Fruit fly (Drosophila melanogaster) whole organism, embryonic: ENCODE results near the gene Cpr30F.
A peak's percentile ranks its signal among the peaks of the same experiment; 100 is the strongest.

Source experiments
- B-H1 ChIP-seq: fragments of 200-800 bp; sonication (Bioruptor generic); IDR thresholded peaks from 3 replicates; pipeline ENCODE4 v1.3.6; 2022; ENCODE audit warnings: missing biosample characterization, missing genetic modification characterization
- CG10321 ChIP-seq: fragments of 200-800 bp; sonication (Bioruptor generic); IDR thresholded peaks from 2 replicates; pipeline ENCODE4 v1.3.6; 2022; ENCODE audit warnings: missing biosample characterization, missing genetic modification characterization
- CG10462 ChIP-seq: fragments of 200-800 bp; sonication (Bioruptor generic); optimal IDR thresholded peaks from 2 replicates; lab custom pipeline; 2016; ENCODE audit warnings: missing biosample characterization, missing genetic modification characterization
- CG11456 ChIP-seq: fragments of 200-800 bp; sonication (Bioruptor generic); IDR thresholded peaks from 3 replicates; pipeline ENCODE4 v1.3.6; 2022; ENCODE audit warnings: missing biosample characterization, missing genetic modification characterization
- CG12104 ChIP-seq: fragments of 200-800 bp; sonication (Bioruptor generic); optimal IDR thresholded peaks from 3 replicates; lab custom pipeline; 2016; ENCODE audit warnings: missing biosample characterization, missing genetic modification characterization
- CG1233 ChIP-seq: fragments of 200-800 bp; sonication (Bioruptor generic); optimal IDR thresholded peaks from 4 replicates; lab custom pipeline; 2018; ENCODE audit warnings: missing biosample characterization, mild to moderate bottlenecking, missing genetic modification characterization
- CG14050 ChIP-seq: fragments of 200-800 bp; sonication (Bioruptor generic); IDR thresholded peaks from 3 replicates; pipeline ENCODE4 v1.3.6; 2022; ENCODE audit warnings: missing biosample characterization, missing genetic modification characterization
- CG14965 ChIP-seq: fragments of 200-800 bp; sonication (Bioruptor generic); optimal IDR thresholded peaks from 2 replicates; lab custom pipeline; 2016; ENCODE audit warnings: missing biosample characterization, missing genetic modification characterization, borderline replicate concordance
- CG17186 ChIP-seq: fragments of 200-800 bp; sonication (Bioruptor generic); optimal IDR thresholded peaks from 3 replicates; lab custom pipeline; 2017; ENCODE audit warnings: missing biosample characterization, missing genetic modification reagents, missing genetic modification characterization
- CG3065 ChIP-seq: fragments of 200-800 bp; sonication (Bioruptor generic); optimal IDR thresholded peaks from 2 replicates; lab custom pipeline; 2016; ENCODE audit warnings: missing biosample characterization, missing genetic modification characterization
- CG4282 ChIP-seq: fragments of 200-800 bp; sonication (Bioruptor generic); optimal IDR thresholded peaks from 2 replicates; lab custom pipeline; 2016; ENCODE audit warnings: missing biosample characterization, missing genetic modification characterization
- CG4617 ChIP-seq: fragments of 200-800 bp; sonication (Bioruptor generic); optimal IDR thresholded peaks from 3 replicates; lab custom pipeline; 2016; ENCODE audit warnings: missing biosample characterization, missing genetic modification characterization, borderline replicate concordance
- CG6175 ChIP-seq: fragments of 200-800 bp; sonication (Bioruptor generic); IDR thresholded peaks from 3 replicates; pipeline ENCODE4 v1.3.6; 2022; ENCODE audit warnings: missing biosample characterization, missing genetic modification characterization
- CG6254 ChIP-seq: fragments of 200-800 bp; sonication (Bioruptor generic); optimal IDR thresholded peaks from 3 replicates; lab custom pipeline; 2017; ENCODE audit warnings: mild to moderate bottlenecking, missing biosample characterization, missing genetic modification reagents, missing genetic modification characterization
- CG6683 ChIP-seq: fragments of 200-800 bp; sonication (Bioruptor generic); optimal IDR thresholded peaks from 2 replicates; lab custom pipeline; 2017; ENCODE audit warnings: missing biosample characterization, mild to moderate bottlenecking, missing genetic modification characterization, missing genetic modification reagents
- CG8478 ChIP-seq: fragments of >200 bp; optimal IDR thresholded peaks from 2 replicates; lab custom pipeline; 2018
- CG9609 ChIP-seq: fragments of 200-800 bp; sonication (Bioruptor generic); optimal IDR thresholded peaks from 3 replicates; lab custom pipeline; 2016; ENCODE audit warnings: missing biosample characterization, missing genetic modification characterization
- CHES-1-like ChIP-seq: fragments of 200-800 bp; sonication (Bioruptor generic); optimal IDR thresholded peaks from 2 replicates; lab custom pipeline; 2016; ENCODE audit warnings: missing biosample characterization, missing genetic modification characterization
- Camta ChIP-seq: fragments of 200-800 bp; sonication (Bioruptor generic); optimal IDR thresholded peaks from 2 replicates; lab custom pipeline; 2016; ENCODE audit warnings: missing biosample characterization, missing genetic modification characterization
- Deaf1 ChIP-seq: fragments of 200-800 bp; optimal IDR thresholded peaks from 3 replicates; lab custom pipeline; 2019; ENCODE audit warnings: missing biosample characterization, mild to moderate bottlenecking, missing genetic modification characterization, moderate library complexity
- Doc3 ChIP-seq: fragments of 200-800 bp; sonication (Bioruptor generic); IDR thresholded peaks from 3 replicates; pipeline ENCODE4 v1.3.6; 2022; ENCODE audit warnings: missing biosample characterization, missing genetic modification characterization; ENCODE audit not compliant: partially characterized antibody
- Fer3 ChIP-seq: fragments of 200-800 bp; sonication (Bioruptor generic); optimal IDR thresholded peaks from 2 replicates; lab custom pipeline; 2018; ENCODE audit warnings: missing biosample characterization, mild to moderate bottlenecking, missing genetic modification characterization, moderate library complexity
- Gsc ChIP-seq: fragments of 200-800 bp; sonication (Bioruptor generic); IDR thresholded peaks from 2 replicates; pipeline ENCODE4 v1.3.6; 2022; ENCODE audit warnings: missing biosample characterization, missing genetic modification characterization
- H15 ChIP-seq: fragments of 200-800 bp; sonication (Bioruptor generic); IDR thresholded peaks from 3 replicates; pipeline ENCODE4 v1.3.6; 2022; ENCODE audit warnings: missing biosample characterization, missing genetic modification characterization
- HLH4C ChIP-seq: fragments of 200-800 bp; sonication (Bioruptor generic); IDR thresholded peaks from 3 replicates; pipeline ENCODE4 v1.3.6; 2022; ENCODE audit warnings: missing biosample characterization, missing genetic modification characterization; ENCODE audit not compliant: partially characterized antibody
- Hr78 ChIP-seq, 2 experiments: fragments of 200-800 bp in 1 of 2; fragments of >200 bp in 1 of 2; sonication (Bioruptor generic) in 1 of 2; optimal IDR thresholded peaks; 2 replicates each; lab custom pipeline; 2017 to 2019; ENCODE audit warnings: missing biosample characterization in 2 of 2, missing genetic modification characterization in 2 of 2, mild to moderate bottlenecking in 1 of 2, moderate library complexity in 1 of 2
- Meics ChIP-seq: fragments of 200-800 bp; sonication (Bioruptor generic); optimal IDR thresholded peaks from 2 replicates; lab custom pipeline; 2017; ENCODE audit warnings: missing biosample characterization, mild to moderate bottlenecking, missing genetic modification characterization
- Neu2 ChIP-seq: fragments of 200-800 bp; sonication (Bioruptor generic); optimal IDR thresholded peaks from 3 replicates; lab custom pipeline; 2016; ENCODE audit warnings: missing biosample characterization, missing genetic modification characterization, borderline replicate concordance
- Opbp ChIP-seq: fragments of 200-800 bp; sonication (Bioruptor generic); IDR thresholded peaks from 3 replicates; pipeline ENCODE4 v1.3.6; 2022; ENCODE audit warnings: missing biosample characterization, missing genetic modification characterization; ENCODE audit not compliant: partially characterized antibody
- Six4 ChIP-seq: fragments of 200-800 bp; sonication (Bioruptor generic); optimal IDR thresholded peaks from 2 replicates; lab custom pipeline; 2016; ENCODE audit warnings: missing biosample characterization, missing genetic modification characterization
- Usf ChIP-seq: fragments of 200-800 bp; sonication (Bioruptor generic); optimal IDR thresholded peaks from 2 replicates; lab custom pipeline; 2017; ENCODE audit warnings: missing genotype, missing biosample characterization, missing genetic modification characterization
- bowl ChIP-seq: fragments of 200-800 bp; sonication (Bioruptor generic); IDR thresholded peaks from 2 replicates; pipeline ENCODE4 v1.3.6; 2022; ENCODE audit warnings: missing biosample characterization, missing genetic modification characterization
- br ChIP-seq: fragments of >200 bp; optimal IDR thresholded peaks from 2 replicates; lab custom pipeline; 2017
- chif ChIP-seq, 2 experiments: fragments of 200-800 bp; sonication (Bioruptor generic); optimal IDR thresholded peaks; 3 replicates each; lab custom pipeline; 2016; ENCODE audit warnings: missing biosample characterization in 2 of 2, missing genetic modification characterization in 2 of 2
- corto ChIP-seq: fragments of 200-800 bp; sonication (Bioruptor generic); optimal IDR thresholded peaks from 2 replicates; lab custom pipeline; 2016; ENCODE audit warnings: missing biosample characterization, mild to moderate bottlenecking, missing genetic modification characterization, moderate library complexity
- dpn ChIP-seq, 2 experiments: fragments of 200-800 bp; sonication (Bioruptor generic); optimal IDR thresholded peaks; 3 replicates each; lab custom pipeline; 2016; ENCODE audit warnings: missing biosample characterization in 2 of 2, missing genetic modification characterization in 2 of 2
- fd3F ChIP-seq: fragments of 200-800 bp; sonication (Bioruptor generic); optimal IDR thresholded peaks from 2 replicates; lab custom pipeline; 2018; ENCODE audit warnings: missing biosample characterization, mild to moderate bottlenecking, missing genetic modification characterization, moderate library complexity
- ind ChIP-seq: fragments of 200-800 bp; sonication (Bioruptor generic); optimal IDR thresholded peaks from 3 replicates; lab custom pipeline; 2016; ENCODE audit warnings: missing biosample characterization, missing genetic modification characterization
- lov ChIP-seq, 2 experiments: fragments of 200-800 bp in 1 of 2; fragments of >200 bp in 1 of 2; sonication (Bioruptor generic) in 1 of 2; IDR thresholded peaks in 1 of 2; optimal IDR thresholded peaks in 1 of 2; 2 replicates in 1 of 2; 3 replicates in 1 of 2; pipeline versions ENCODE4 v1.3.6 to Lab custom; 2017 to 2022; ENCODE audit warnings: missing biosample characterization in 1 of 2, missing genetic modification characterization in 1 of 2
- oc ChIP-seq: fragments of 200-800 bp; sonication (Bioruptor generic); optimal IDR thresholded peaks from 2 replicates; lab custom pipeline; 2018; ENCODE audit warnings: missing biosample characterization, mild to moderate bottlenecking, missing genetic modification characterization, moderate library complexity
- run ChIP-seq: fragments of 200-800 bp; sonication (Bioruptor generic); optimal IDR thresholded peaks from 3 replicates; lab custom pipeline; 2018; ENCODE audit warnings: missing biosample characterization, mild to moderate bottlenecking, missing genetic modification characterization
- sd ChIP-seq: fragments of 200-800 bp; sonication (Bioruptor generic); optimal IDR thresholded peaks from 3 replicates; lab custom pipeline; 2018; ENCODE audit warnings: missing biosample characterization, mild to moderate bottlenecking, missing genetic modification characterization, moderate library complexity
- sima ChIP-seq: fragments of 200-800 bp; sonication (Bioruptor generic); optimal IDR thresholded peaks from 2 replicates; lab custom pipeline; 2016; ENCODE audit warnings: missing biosample characterization, missing genetic modification characterization
- slbo ChIP-seq: fragments of 200-800 bp; sonication (Bioruptor generic); IDR thresholded peaks from 2 replicates; pipeline ENCODE4 v1.3.6; 2022; ENCODE audit warnings: missing biosample characterization, missing genetic modification characterization
- slp2 ChIP-seq: fragments of 200-800 bp; sonication (Bioruptor generic); optimal IDR thresholded peaks from 2 replicates; lab custom pipeline; 2016; ENCODE audit warnings: missing biosample characterization, missing genetic modification characterization
- sna ChIP-seq: fragments of 200-800 bp; sonication (Bioruptor generic); IDR thresholded peaks from 2 replicates; pipeline ENCODE4 v1.3.6; 2022; ENCODE audit warnings: missing biosample characterization, missing genetic modification characterization; ENCODE audit not compliant: partially characterized antibody
- sqz ChIP-seq: fragments of 200-800 bp; sonication (Bioruptor generic); optimal IDR thresholded peaks from 3 replicates; lab custom pipeline; 2018; ENCODE audit warnings: missing biosample characterization, mild to moderate bottlenecking, missing genetic modification characterization
- ssp ChIP-seq: fragments of 200-800 bp; sonication (Bioruptor generic); IDR thresholded peaks from 2 replicates; pipeline ENCODE4 v1.3.6; 2022; ENCODE audit warnings: missing biosample characterization, missing genetic modification characterization
- toy ChIP-seq: fragments of 200-800 bp; sonication (Bioruptor generic); IDR thresholded peaks from 2 replicates; pipeline ENCODE4 v1.3.6; 2022; ENCODE audit warnings: missing biosample characterization, missing genetic modification characterization
- trem ChIP-seq: fragments of 200-800 bp; optimal IDR thresholded peaks from 3 replicates; lab custom pipeline; 2019; ENCODE audit warnings: missing biosample characterization, mild to moderate bottlenecking, missing genetic modification characterization, moderate library complexity
- tx ChIP-seq: fragments of 200-800 bp; sonication (Bioruptor generic); optimal IDR thresholded peaks from 2 replicates; lab custom pipeline; 2016; ENCODE audit warnings: missing biosample characterization, missing genetic modification characterization

The Cpr30F gene

DNA sequence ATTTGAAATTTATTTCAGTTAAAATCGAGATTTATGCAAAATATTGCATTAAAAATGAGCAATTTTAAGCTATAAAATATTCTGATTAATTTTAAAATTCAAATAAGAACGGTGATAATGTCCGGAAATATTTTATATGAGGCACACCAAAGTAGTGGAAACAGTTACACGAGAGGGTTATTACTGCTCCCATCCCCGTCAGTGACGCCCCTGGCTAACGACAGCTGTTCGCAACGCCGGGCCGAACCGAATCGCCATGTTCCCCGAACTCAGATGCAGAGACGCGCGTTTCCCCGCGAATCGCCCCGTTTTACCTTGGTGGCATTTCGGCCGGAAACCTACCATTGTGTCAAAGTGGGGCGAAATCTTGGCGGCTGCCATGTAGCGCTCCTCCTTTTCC, 21.2 kb downstream of the Cpr30F start (continued):
- TF ChIP-seq CG12104 (GFP tag; lab: Kevin White, UChicago) (no peak), Neu2 (GFP tag; lab: Kevin White, UChicago) (no peak), CG14965 (GFP tag; lab: Kevin White, UChicago) (no peak), sd (tag; lab: Kevin White, UChicago) (no peak), Six4 (GFP tag; lab: Kevin White, UChicago) (no peak), CG10462 (no peak), dpn (GFP tag; optimal IDR thresholded peaks at IDR 0.05; lab: Kevin White, UChicago) (peak; percentile 26 to 36), br (lab: Kevin White, UChicago) (no peak), oc (tag; lab: Kevin White, UChicago) (no peak), CHES-1-like (GFP tag; lab: Kevin White, UChicago) (no peak), run (tag; lab: Kevin White, UChicago) (no peak), H15 (GFP tag; lab: Robert Waterston, UW) (no peak), CG17186 (GFP tag; lab: Kevin White, UChicago) (no peak), slp2 (GFP tag; lab: Kevin White, UChicago) (no peak), CG11456 (GFP tag; lab: Robert Waterston, UW) (0 out of 3 replicates have a peak, but pooled peaks have one; percentile 34), CG10321 (GFP tag; lab: Robert Waterston, UW) (no peak), Fer3 (tag; lab: Kevin White, UChicago) (no peak), sima (GFP tag; lab: Kevin White, UChicago) (no peak), CG14050 (no peak), Gsc (GFP tag; lab: Robert Waterston, UW) (no peak), CG6175 (GFP tag; lab: Robert Waterston, UW) (no peak), Doc3 (GFP tag; lab: Robert Waterston, UW) (no peak), CG4282 (GFP tag; lab: Kevin White, UChicago) (no peak), CG9609 (GFP tag; lab: Kevin White, UChicago) (no peak), bowl (peak; percentile 41; the same call in 1 of the 2 replicates), sqz (no peak), Camta (peak; percentile 46), chif (GFP tag; optimal IDR thresholded peaks at IDR 0.05; lab: Kevin White, UChicago) (no peak), toy (no peak), Hr78 (GFP tag; optimal IDR thresholded peaks at IDR 0.05; lab: Kevin White, UChicago) (no peak), Opbp (GFP tag; lab: Robert Waterston, UW) (no peak), ssp (GFP tag; lab: Robert Waterston, UW) (no peak), ind (GFP tag; lab: Kevin White, UChicago) (no peak), slbo (GFP tag; lab: Robert Waterston, UW) (peak; percentile 74), CG4617 (GFP tag; lab: Kevin White, UChicago) (no peak), trem (tag; lab: Kevin White, UChicago) (no peak), CG6683 (GFP tag; lab: Kevin White, UChicago) (no peak), CG8478 (no peak), CG6254 (no peak), B-H1 (GFP tag; lab: Robert Waterston, UW) (no peak), Usf (GFP tag; lab: Kevin White, UChicago) (no peak), CG3065 (no peak), Meics (GFP tag; lab: Kevin White, UChicago) (peak; percentile 12), fd3F (GFP tag; lab: Kevin White, UChicago) (no peak), sna (GFP tag; lab: Robert Waterston, UW) (no peak), corto (GFP tag; lab: Kevin White, UChicago) (no peak), HLH4C (no peak), lov (optimal IDR thresholded peaks at IDR 0.05; lab: Kevin White, UChicago) (no peak), lov (GFP tag; IDR thresholded peaks at IDR 0.05; lab: Robert Waterston, UW) (0 out of 3 replicates have a peak, but pooled peaks have one; percentile 10), CG1233 (no peak), Deaf1 (tag; lab: Kevin White, UChicago) (peak; percentile 88), tx (GFP tag; lab: Kevin White, UChicago) (no peak)
